Worm (Caenorhabditis elegans) whole organism, young adult: ENCODE data around the gene riok-3.

ENCODE experiments used
- B0019.2 ChIP-seq: fragments of 200-800 bp; sonication (Bioruptor generic); conservative IDR thresholded peaks from 2 replicates; pipeline ENCODE4 v1.3.6; 2022; ENCODE audit warnings: missing genetic modification reagents, missing genetic modification characterization, missing compliant biosample characterization
- F10E7.11 ChIP-seq: sonication (generic microtip); optimal IDR thresholded peaks from 2 replicates; lab custom pipeline; 2017; ENCODE audit warnings: mild to moderate bottlenecking, missing genetic modification characterization, moderate library complexity, missing compliant biosample characterization
- F23B12.7 ChIP-seq: sonication (generic microtip); optimal IDR thresholded peaks from 2 replicates; lab custom pipeline; 2017; ENCODE audit warnings: missing genetic modification characterization, mild to moderate bottlenecking, missing compliant biosample characterization, antibody characterized with exemption, moderate library complexity; ENCODE audit not compliant: insufficient read depth
- F33H1.4 ChIP-seq: fragments of 200-800 bp; sonication (Bioruptor generic); IDR thresholded peaks from 2 replicates; pipeline ENCODE4 v1.3.6; 2022; ENCODE audit warnings: missing genetic modification reagents, missing genetic modification characterization, missing compliant biosample characterization
- F37B4.10 ChIP-seq: fragments of 200-800 bp; sonication (Bioruptor generic); IDR thresholded peaks from 2 replicates; pipeline ENCODE4 v1.3.6; 2022; ENCODE audit warnings: missing genetic modification characterization, missing compliant biosample characterization
- F39B2.1 ChIP-seq: fragments of 200-800 bp; sonication (Bioruptor generic); IDR thresholded peaks from 2 replicates; pipeline ENCODE4 v1.3.6; 2022; ENCODE audit warnings: missing genetic modification reagents, missing genetic modification characterization, missing compliant biosample characterization
- F52B5.7 ChIP-seq: sonication (generic microtip); optimal IDR thresholded peaks from 2 replicates; lab custom pipeline; 2016; ENCODE audit warnings: mild to moderate bottlenecking, missing genetic modification characterization, missing compliant biosample characterization
- F55B11.4 ChIP-seq: sonication (generic microtip); optimal IDR thresholded peaks from 2 replicates; lab custom pipeline; 2016; ENCODE audit warnings: missing compliant biosample characterization, missing genetic modification characterization, borderline replicate concordance; ENCODE audit not compliant: insufficient read depth
- F57C9.4 ChIP-seq: sonication (generic microtip); optimal IDR thresholded peaks from 2 replicates; lab custom pipeline; 2017; ENCODE audit warnings: mild to moderate bottlenecking, missing genetic modification characterization, missing compliant biosample characterization
- K11D2.4 ChIP-seq: fragments of 200-800 bp; sonication (Bioruptor generic); IDR thresholded peaks from 2 replicates; pipeline ENCODE4 v1.3.6; 2022; ENCODE audit warnings: missing genetic modification reagents, missing genetic modification characterization, missing compliant biosample characterization
- T26A5.8 ChIP-seq: sonication (generic microtip); optimal IDR thresholded peaks from 2 replicates; lab custom pipeline; 2016; ENCODE audit warnings: missing genetic modification characterization, missing compliant biosample characterization
- Y53F4B.3 ChIP-seq: fragments of 200-800 bp; sonication (Bioruptor generic); IDR thresholded peaks from 2 replicates; pipeline ENCODE4 v1.3.6; 2022; ENCODE audit warnings: missing genetic modification reagents, missing genetic modification characterization, missing compliant biosample characterization
- Y53G8AR.9 ChIP-seq: fragments of 200-800 bp; sonication (Bioruptor generic); conservative IDR thresholded peaks from 2 replicates; pipeline ENCODE4 v1.3.6; 2022; ENCODE audit warnings: missing genetic modification reagents, missing genetic modification characterization, missing compliant biosample characterization
- Y56A3A.18 ChIP-seq: fragments of 200-800 bp; sonication (Bioruptor generic); IDR thresholded peaks from 2 replicates; pipeline ENCODE4 v1.3.6; 2022; ENCODE audit warnings: missing genetic modification reagents, missing genetic modification characterization, missing compliant biosample characterization
- Y95B8A.8 ChIP-seq: fragments of 200-800 bp; sonication (Bioruptor generic); IDR thresholded peaks from 2 replicates; pipeline ENCODE4 v1.3.6; 2022; ENCODE audit warnings: missing genetic modification reagents, missing genetic modification characterization, missing compliant biosample characterization
- ZK185.1 ChIP-seq: sonication (generic microtip); optimal IDR thresholded peaks from 2 replicates; lab custom pipeline; 2016; ENCODE audit warnings: mild to moderate bottlenecking, missing genetic modification characterization, missing compliant biosample characterization; ENCODE audit not compliant: poor library complexity, severe bottlenecking
- attf-3 ChIP-seq: fragments of 200-800 bp; sonication (Bioruptor generic); conservative IDR thresholded peaks from 2 replicates; pipeline ENCODE4 v1.3.6; 2022; ENCODE audit warnings: missing genetic modification reagents, missing genetic modification characterization, missing compliant biosample characterization
- attf-5 ChIP-seq: fragments of 200-800 bp; sonication (Bioruptor generic); optimal IDR thresholded peaks from 2 replicates; lab custom pipeline; 2018; ENCODE audit warnings: mild to moderate bottlenecking, missing genetic modification characterization, missing compliant biosample characterization
- cebp-1 ChIP-seq, 2 experiments: fragments of 200-800 bp in 1 of 2; sonication (Bioruptor generic) in 1 of 2; sonication (generic microtip) in 1 of 2; IDR thresholded peaks in 1 of 2; optimal IDR thresholded peaks in 1 of 2; 2 replicates each; pipeline versions ENCODE4 v1.3.6 to Lab custom; 2017 to 2022; ENCODE audit warnings: missing compliant biosample characterization in 2 of 2, missing genetic modification characterization in 2 of 2, mild to moderate bottlenecking in 1 of 2, missing genetic modification reagents in 1 of 2, moderate library complexity in 1 of 2
- cebp-2 ChIP-seq: fragments of 200-800 bp; sonication (Bioruptor generic); IDR thresholded peaks from 2 replicates; pipeline ENCODE4 v1.3.6; 2022; ENCODE audit warnings: missing genetic modification characterization, missing compliant biosample characterization
- ceh-79 ChIP-seq: sonication (generic microtip); optimal IDR thresholded peaks from 2 replicates; lab custom pipeline; 2017; ENCODE audit warnings: mild to moderate bottlenecking, missing genetic modification characterization, missing compliant biosample characterization
- ceh-91 ChIP-seq: fragments of 200-800 bp; sonication (Bioruptor generic); IDR thresholded peaks from 2 replicates; pipeline ENCODE4 v1.3.6; 2022; ENCODE audit warnings: missing genetic modification reagents, missing genetic modification characterization, missing compliant biosample characterization
- dox-1 ChIP-seq: fragments of 200-800 bp; sonication (Bioruptor generic); IDR thresholded peaks from 2 replicates; pipeline ENCODE4 v1.3.6; 2022; ENCODE audit warnings: missing genetic modification reagents, missing genetic modification characterization, missing compliant biosample characterization
- dpff-1 ChIP-seq: sonication (generic microtip); optimal IDR thresholded peaks from 2 replicates; lab custom pipeline; 2017; ENCODE audit warnings: mild to moderate bottlenecking, missing genetic modification characterization, missing compliant biosample characterization
- ekl-4 ChIP-seq: fragments of 200-800 bp; sonication (Bioruptor generic); IDR thresholded peaks from 2 replicates; pipeline ENCODE4 v1.3.6; 2022; ENCODE audit warnings: missing genetic modification reagents, missing genetic modification characterization, missing compliant biosample characterization
- hlh-26 ChIP-seq: fragments of 200-800 bp; sonication (Bioruptor generic); conservative IDR thresholded peaks from 2 replicates; pipeline ENCODE4 v1.3.6; 2022; ENCODE audit warnings: missing genetic modification reagents, missing genetic modification characterization, missing compliant biosample characterization
- hmg-20 ChIP-seq: fragments of 200-800 bp; sonication (Bioruptor generic); IDR thresholded peaks from 2 replicates; pipeline ENCODE4 v1.3.6; 2022; ENCODE audit warnings: missing genetic modification reagents, missing genetic modification characterization, missing compliant biosample characterization
- let-526 ChIP-seq: fragments of 200-800 bp; sonication (Bioruptor generic); IDR thresholded peaks from 2 replicates; pipeline ENCODE4 v1.3.6; 2022; ENCODE audit warnings: missing genetic modification reagents, missing genetic modification characterization, missing compliant biosample characterization
- lin-26 ChIP-seq: fragments of 200-800 bp; sonication (Bioruptor generic); IDR thresholded peaks from 2 replicates; pipeline ENCODE4 v1.3.6; 2022; ENCODE audit warnings: missing genetic modification reagents, missing genetic modification characterization, missing compliant biosample characterization
- lin-40 ChIP-seq: sonication (generic microtip); optimal IDR thresholded peaks from 2 replicates; lab custom pipeline; 2016; ENCODE audit warnings: missing genetic modification characterization, mild to moderate bottlenecking, missing compliant biosample characterization, missing genotype, missing genetic modification reagents
- lsy-27 ChIP-seq: sonication (generic microtip); optimal IDR thresholded peaks from 2 replicates; lab custom pipeline; 2017; ENCODE audit warnings: missing genetic modification characterization, mild to moderate bottlenecking, missing compliant biosample characterization, antibody characterized with exemption, missing genotype, borderline replicate concordance; ENCODE audit not compliant: insufficient read depth
- nfyb-1 ChIP-seq: fragments of 200-800 bp; sonication (Bioruptor generic); IDR thresholded peaks from 2 replicates; pipeline ENCODE4 v1.3.6; 2022; ENCODE audit warnings: missing genetic modification reagents, missing genetic modification characterization, missing compliant biosample characterization
- nhr-120 ChIP-seq: fragments of 200-800 bp; sonication (Bioruptor generic); IDR thresholded peaks from 2 replicates; pipeline ENCODE4 v1.3.6; 2022; ENCODE audit warnings: missing genetic modification characterization, missing compliant biosample characterization
- pbrm-1 ChIP-seq: fragments of 200-800 bp; sonication (Bioruptor generic); IDR thresholded peaks from 2 replicates; pipeline ENCODE4 v1.3.6; 2022; ENCODE audit warnings: missing genetic modification reagents, missing genetic modification characterization, missing compliant biosample characterization
- repo-1 ChIP-seq: sonication (generic microtip); optimal IDR thresholded peaks from 2 replicates; lab custom pipeline; 2017; ENCODE audit warnings: mild to moderate bottlenecking, missing genetic modification characterization, missing compliant biosample characterization
- sdz-38 ChIP-seq: sonication (generic microtip); optimal IDR thresholded peaks from 2 replicates; lab custom pipeline; 2016; ENCODE audit warnings: missing genotype, missing genetic modification characterization, missing compliant biosample characterization
- snpc-3.4 ChIP-seq: sonication (generic microtip); optimal IDR thresholded peaks from 2 replicates; lab custom pipeline; 2017; ENCODE audit warnings: missing genetic modification characterization, mild to moderate bottlenecking, missing compliant biosample characterization, antibody characterized with exemption, moderate library complexity, missing genotype, missing genetic modification reagents
- somi-1 ChIP-seq: fragments of 200-800 bp; sonication (Bioruptor generic); optimal IDR thresholded peaks from 2 replicates; lab custom pipeline; 2018; ENCODE audit warnings: mild to moderate bottlenecking, missing genetic modification characterization, missing compliant biosample characterization
- tbp1 ChIP-seq: fragments of 200-800 bp; sonication (Bioruptor generic); optimal IDR thresholded peaks from 2 replicates; lab custom pipeline; 2018; ENCODE audit warnings: mild to moderate bottlenecking, missing genetic modification characterization, missing compliant biosample characterization
- tlf-1 ChIP-seq: fragments of 200-800 bp; sonication (Bioruptor generic); optimal IDR thresholded peaks from 2 replicates; lab custom pipeline; 2018; ENCODE audit warnings: mild to moderate bottlenecking, missing genetic modification characterization, missing compliant biosample characterization
- zim-3 ChIP-seq: sonication (generic microtip); optimal IDR thresholded peaks from 2 replicates; lab custom pipeline; 2017; ENCODE audit warnings: mild to moderate bottlenecking, missing genetic modification characterization, moderate library complexity, missing compliant biosample characterization
- ztf-18 ChIP-seq: sonication (generic microtip); optimal IDR thresholded peaks from 2 replicates; lab custom pipeline; 2016; ENCODE audit warnings: missing genotype, mild to moderate bottlenecking, missing genetic modification characterization, missing compliant biosample characterization
- ztf-22 ChIP-seq: fragments of 200-800 bp; sonication (Bioruptor generic); optimal IDR thresholded peaks from 2 replicates; lab custom pipeline; 2018; ENCODE audit warnings: mild to moderate bottlenecking, missing genetic modification characterization, moderate library complexity, missing compliant biosample characterization
- ztf-26 ChIP-seq: sonication (generic microtip); optimal IDR thresholded peaks from 2 replicates; lab custom pipeline; 2017; ENCODE audit warnings: missing genetic modification characterization, missing compliant biosample characterization
- ztf-28 ChIP-seq: fragments of 200-800 bp; sonication (Bioruptor generic); IDR thresholded peaks from 2 replicates; pipeline ENCODE4 v1.3.6; 2022; ENCODE audit warnings: missing genetic modification reagents, missing genetic modification characterization, missing compliant biosample characterization
- ztf-6 ChIP-seq: fragments of 200-800 bp; sonication (Bioruptor generic); IDR thresholded peaks from 2 replicates; pipeline ENCODE4 v1.3.6; 2022; ENCODE audit warnings: missing genetic modification reagents, missing genetic modification characterization, missing compliant biosample characterization

riok-3 gene

DNA sequence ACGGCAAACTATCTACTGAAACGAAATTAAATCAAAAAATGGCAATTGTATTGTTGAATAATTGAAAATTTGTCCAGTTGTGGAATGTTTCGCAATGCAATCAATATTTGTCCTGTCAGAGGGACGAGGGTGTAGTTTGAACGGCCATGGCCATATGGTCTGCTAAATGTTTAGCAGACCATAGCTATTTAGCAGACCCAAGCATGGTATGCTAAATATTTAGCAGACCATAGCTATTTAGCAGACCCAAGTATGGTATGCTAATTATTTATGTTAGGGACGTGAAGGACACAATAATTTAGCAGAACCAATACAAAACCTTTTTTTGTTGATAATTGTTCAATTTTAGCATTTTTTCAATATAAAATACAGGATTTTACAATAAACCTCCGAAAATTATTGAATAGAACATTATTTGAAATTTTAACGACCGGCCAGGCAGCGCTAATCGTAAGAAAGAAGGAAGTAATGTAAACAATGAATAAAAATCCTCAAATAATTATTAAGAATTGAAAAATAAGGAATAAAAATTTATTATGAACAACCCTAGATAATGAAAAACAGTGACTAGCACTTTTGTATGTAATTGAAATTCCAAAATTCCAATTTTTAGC, at the start of gene riok-3:
riok-3 (minus strand) TSS at position 15 of the 614 bp plus-strand sequence.
- peak; percentile 49; the same call in 1 of the 2 replicates for TF ChIP-seq pbrm-1
- TF ChIP-seq F55B11.4 (tag; lab: Kevin White, UChicago) = no peak
- TF ChIP-seq K11D2.4 = peak; percentile 38; the same call in 1 of the 2 replicates
- peak; percentile 75 for TF ChIP-seq Y53G8AR.9
- no peak for TF ChIP-seq ceh-91
- TF ChIP-seq lin-40 = peak; percentile 11
- TF ChIP-seq T26A5.8 = no peak
- TF ChIP-seq nfyb-1 (GFP tag; lab: Robert Waterston, UW) = peak; percentile 72
- TF ChIP-seq sdz-38 (tag; lab: Kevin White, UChicago) = no peak
- no peak for TF ChIP-seq F52B5.7 (tag; lab: Kevin White, UChicago)
- TF ChIP-seq hmg-20 = no peak
- peak; percentile 50 for TF ChIP-seq ekl-4 (GFP tag; lab: Robert Waterston, UW)
- peak; percentile 21 for TF ChIP-seq F23B12.7 (tag; lab: Kevin White, UChicago)
- TF ChIP-seq zim-3 = peak; percentile 67
- TF ChIP-seq ztf-26 = peak; percentile 36
- peak; percentile 15 for TF ChIP-seq tbp1 (GFP tag; lab: Kevin White, UChicago)
- TF ChIP-seq let-526 (GFP tag; lab: Robert Waterston, UW) = no peak
- no peak for TF ChIP-seq nhr-120
- no peak for TF ChIP-seq ceh-79 (tag; lab: Kevin White, UChicago)
- TF ChIP-seq dox-1 (GFP tag; lab: Robert Waterston, UW) = peak; percentile 33; the same call in 1 of the 2 replicates
- no peak for TF ChIP-seq snpc-3.4
- TF ChIP-seq ztf-28 (GFP tag; lab: Robert Waterston, UW) = no peak
- TF ChIP-seq Y53F4B.3 = no peak
- TF ChIP-seq Y95B8A.8 (GFP tag; lab: Robert Waterston, UW) = peak; percentile 40; the same call in 1 of the 2 replicates
- TF ChIP-seq F33H1.4 (GFP tag; lab: Robert Waterston, UW) = no peak
- no peak for TF ChIP-seq ztf-22 (GFP tag; lab: Kevin White, UChicago)
- peak; percentile 77 for TF ChIP-seq repo-1 (tag; lab: Kevin White, UChicago)
- 0 out of 2 replicates have a peak, but pooled peaks have one; percentile 7 for TF ChIP-seq attf-3 (GFP tag; lab: Robert Waterston, UW)
- no peak for TF ChIP-seq ztf-6 (GFP tag; lab: Robert Waterston, UW)
- no peak for TF ChIP-seq hlh-26 (GFP tag; lab: Robert Waterston, UW)
- TF ChIP-seq cebp-2 (GFP tag; lab: Robert Waterston, UW) = no peak
- TF ChIP-seq lin-26 (GFP tag; lab: Robert Waterston, UW) = 0 out of 2 replicates have a peak, but pooled peaks have one; percentile 25
- peak; percentile 10; the same call in 1 of the 2 replicates for TF ChIP-seq Y56A3A.18 (GFP tag; lab: Robert Waterston, UW)
- peak; percentile 36 for TF ChIP-seq dpff-1
- peak; percentile 74; the same call in 1 of the 2 replicates for TF ChIP-seq cebp-1 (GFP tag; IDR thresholded peaks at IDR 0.05; lab: Robert Waterston, UW)
- peak; percentile 94 for TF ChIP-seq cebp-1 (tag; optimal IDR thresholded peaks at IDR 0.05; lab: Kevin White, UChicago)
- TF ChIP-seq B0019.2 (GFP tag; lab: Robert Waterston, UW) = no peak
- no peak for TF ChIP-seq ztf-18 (tag; lab: Kevin White, UChicago)
- no peak for TF ChIP-seq lsy-27 (tag; lab: Kevin White, UChicago)
- TF ChIP-seq somi-1 (GFP tag; lab: Kevin White, UChicago) = peak; percentile 44
- no peak for TF ChIP-seq F10E7.11
- TF ChIP-seq tlf-1 (GFP tag; lab: Kevin White, UChicago) = peak; percentile 1
- peak; percentile 41 for TF ChIP-seq F57C9.4 (tag; lab: Kevin White, UChicago)
- no peak for TF ChIP-seq attf-5
- TF ChIP-seq F37B4.10 (GFP tag; lab: Robert Waterston, UW) = no peak
- TF ChIP-seq ZK185.1 (tag; lab: Kevin White, UChicago) = peak; percentile 40
- no peak for TF ChIP-seq F39B2.1 (GFP tag; lab: Robert Waterston, UW)
